Worm (Caenorhabditis elegans) whole organism, L2 larva: ENCODE results near the gene cisd-3.1.

Source experiments
- C34F6.9 ChIP-seq: fragments of 150-350 bp; optimal IDR thresholded peaks from 2 replicates; lab custom pipeline; 2014; ENCODE audit warnings: missing biosample characterization, missing genetic modification characterization
- F13H6.1 ChIP-seq: sonication (generic microtip); optimal IDR thresholded peaks from 2 replicates; lab custom pipeline; 2016; ENCODE audit warnings: missing genetic modification characterization, missing compliant biosample characterization
- Y55F3AM.14 ChIP-seq: fragments of 200-800 bp; sonication (Bioruptor generic); optimal IDR thresholded peaks from 2 replicates; lab custom pipeline; 2018; ENCODE audit warnings: mild to moderate bottlenecking, missing genetic modification characterization, missing compliant biosample characterization
- ZK546.5 ChIP-seq: sonication (generic microtip); optimal IDR thresholded peaks from 2 replicates; lab custom pipeline; 2017; ENCODE audit warnings: missing biosample characterization, missing genetic modification characterization
- alr-1 ChIP-seq: fragments of 150-350 bp; optimal IDR thresholded peaks from 2 replicates; lab custom pipeline; 2014; ENCODE audit warnings: missing biosample characterization, missing genetic modification characterization
- aly-2 ChIP-seq: fragments of 150-350 bp; optimal IDR thresholded peaks from 2 replicates; lab custom pipeline; 2014; ENCODE audit warnings: missing biosample characterization, missing genetic modification characterization
- ceh-16 ChIP-seq: fragments of 150-350 bp; optimal IDR thresholded peaks from 2 replicates; lab custom pipeline; 2014; ENCODE audit warnings: missing biosample characterization, missing genetic modification characterization
- crh-2 ChIP-seq: sonication (generic microtip); optimal IDR thresholded peaks from 2 replicates; lab custom pipeline; 2017; ENCODE audit warnings: missing biosample characterization, missing genetic modification characterization
- dmd-4 ChIP-seq: sonication (generic microtip); optimal IDR thresholded peaks from 2 replicates; lab custom pipeline; 2017; ENCODE audit warnings: missing biosample characterization, missing genetic modification characterization
- elt-1 ChIP-seq: fragments of 150-350 bp; optimal IDR thresholded peaks from 2 replicates; lab custom pipeline; 2014; ENCODE audit warnings: missing biosample characterization, missing genetic modification characterization
- elt-3 ChIP-seq: sonication (generic microtip); optimal IDR thresholded peaks from 2 replicates; lab custom pipeline; 2017; ENCODE audit warnings: missing biosample characterization, missing genetic modification characterization
- fos-1 ChIP-seq: fragments of 150-350 bp; optimal IDR thresholded peaks from 2 replicates; lab custom pipeline; 2014; ENCODE audit warnings: missing biosample characterization, missing genetic modification characterization
- gmeb-1 ChIP-seq: fragments of 150-350 bp; optimal IDR thresholded peaks from 2 replicates; lab custom pipeline; 2014; ENCODE audit warnings: missing biosample characterization, missing genetic modification characterization
- lin-11 ChIP-seq: fragments of 150-350 bp; sonication (generic microtip); optimal IDR thresholded peaks from 2 replicates; lab custom pipeline; 2014; ENCODE audit warnings: missing biosample characterization, missing genetic modification characterization, inconsistent platforms, mixed read lengths
- lin-13 ChIP-seq: fragments of 150-350 bp; optimal IDR thresholded peaks from 2 replicates; lab custom pipeline; 2014; ENCODE audit warnings: missing biosample characterization, missing genetic modification reagents, missing genetic modification characterization
- lin-39 ChIP-seq: fragments of 150-350 bp; optimal IDR thresholded peaks from 2 replicates; lab custom pipeline; 2014; ENCODE audit warnings: missing biosample characterization, missing genetic modification reagents, missing genetic modification characterization
- lsy-2 ChIP-seq, 2 experiments: fragments of 150-350 bp in 1 of 2; sonication (generic microtip) in 1 of 2; optimal IDR thresholded peaks; 2 replicates each; lab custom pipeline; 2014 to 2017; ENCODE audit warnings: missing biosample characterization in 2 of 2, missing genetic modification characterization in 2 of 2
- mab-5 ChIP-seq: fragments of 150-350 bp; optimal IDR thresholded peaks from 2 replicates; lab custom pipeline; 2014; ENCODE audit warnings: missing biosample characterization, missing genetic modification characterization
- mdl-1 ChIP-seq, 2 experiments: fragments of 150-350 bp in 1 of 2; sonication (generic microtip) in 1 of 2; optimal IDR thresholded peaks; 2 replicates each; lab custom pipeline; 2017; ENCODE audit warnings: missing biosample characterization in 2 of 2, missing genetic modification characterization in 2 of 2
- nhr-11 ChIP-seq: fragments of 150-350 bp; optimal IDR thresholded peaks from 2 replicates; lab custom pipeline; 2014; ENCODE audit warnings: missing biosample characterization, missing genetic modification characterization
- nhr-12 ChIP-seq: fragments of 150-350 bp; optimal IDR thresholded peaks from 2 replicates; lab custom pipeline; 2014; ENCODE audit warnings: missing biosample characterization, missing genetic modification characterization
- nhr-129 ChIP-seq: fragments of 150-350 bp; optimal IDR thresholded peaks from 2 replicates; lab custom pipeline; 2014; ENCODE audit warnings: missing biosample characterization, missing genetic modification characterization
- nhr-21 ChIP-seq: fragments of 150-350 bp; optimal IDR thresholded peaks from 2 replicates; lab custom pipeline; 2014; ENCODE audit warnings: missing biosample characterization, missing genetic modification characterization
- nhr-237 ChIP-seq: fragments of 150-350 bp; optimal IDR thresholded peaks from 2 replicates; lab custom pipeline; 2014; ENCODE audit warnings: missing biosample characterization, missing genetic modification characterization
- nhr-25 ChIP-seq: fragments of 150-350 bp; sonication (generic microtip); optimal IDR thresholded peaks from 3 replicates; lab custom pipeline; 2014; ENCODE audit warnings: missing biosample characterization, missing genetic modification characterization
- nhr-6 ChIP-seq: fragments of 150-350 bp; optimal IDR thresholded peaks from 2 replicates; lab custom pipeline; 2014; ENCODE audit warnings: missing biosample characterization, missing genetic modification characterization
- nhr-77 ChIP-seq: fragments of 150-350 bp; optimal IDR thresholded peaks from 2 replicates; lab custom pipeline; 2014; ENCODE audit warnings: missing biosample characterization, missing genetic modification characterization
- peb-1 ChIP-seq: fragments of 150-350 bp; optimal IDR thresholded peaks from 2 replicates; lab custom pipeline; 2014; ENCODE audit warnings: missing biosample characterization, missing genetic modification characterization
- sma-9 ChIP-seq, 2 experiments: fragments of 150-350 bp in 1 of 2; sonication (generic microtip) in 1 of 2; optimal IDR thresholded peaks; 2 replicates each; lab custom pipeline; 2014 to 2016; ENCODE audit warnings: missing genetic modification characterization in 2 of 2, mild to moderate bottlenecking in 1 of 2, missing biosample characterization in 1 of 2, missing compliant biosample characterization in 1 of 2, missing genetic modification reagents in 1 of 2, moderate library complexity in 1 of 2
- unc-55 ChIP-seq: fragments of 150-350 bp; sonication (generic microtip); optimal IDR thresholded peaks from 3 replicates; lab custom pipeline; 2014; ENCODE audit warnings: missing biosample characterization, missing genetic modification reagents, missing genetic modification characterization
- unc-62 ChIP-seq: fragments of 150-350 bp; optimal IDR thresholded peaks from 2 replicates; lab custom pipeline; 2014; ENCODE audit warnings: missing biosample characterization, missing genetic modification reagents, missing genetic modification characterization
- ztf-11 ChIP-seq: sonication (generic microtip); optimal IDR thresholded peaks from 2 replicates; lab custom pipeline; 2017; ENCODE audit warnings: missing biosample characterization, missing genetic modification characterization

cisd-3.1 gene

DNA sequence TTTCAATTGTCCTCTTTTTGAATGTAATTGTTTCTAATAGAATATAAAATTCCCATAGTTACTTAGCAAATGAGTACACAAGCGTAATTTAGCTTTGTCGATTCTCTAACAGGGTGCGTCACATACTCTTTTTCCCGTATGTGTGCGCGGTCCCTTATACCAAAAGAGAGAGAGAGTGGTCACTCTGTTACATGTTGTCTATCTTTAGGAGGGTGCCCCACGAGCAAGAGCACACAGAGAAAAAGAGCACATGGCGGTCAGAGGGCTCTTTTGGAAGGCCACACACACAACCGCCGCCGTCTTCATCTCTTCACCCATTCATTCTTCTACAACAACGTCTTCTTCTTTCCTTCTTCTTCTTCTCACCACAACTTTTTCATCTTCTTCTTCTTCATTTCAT is 28.8 kb upstream of the cisd-3.1 start:
- TF ChIP-seq crh-2 (tag; lab: Kevin White, UChicago) (no peak), mdl-1 (tag; optimal IDR thresholded peaks at IDR 0.05; lab: Kevin White, UChicago) (peak in 1 of 2 experiments; percentile 4), C34F6.9 (peak; percentile 33), nhr-129 (tag; lab: Kevin White, UChicago) (peak; percentile 48), F13H6.1 (tag; lab: Kevin White, UChicago) (peak; percentile 71), lin-11 (tag; lab: Kevin White, UChicago) (no peak), lsy-2 (tag; optimal IDR thresholded peaks at IDR 0.05; lab: Kevin White, UChicago) (peak in 1 of 2 experiments; percentile 18), unc-55 (GFP tag; lab: Kevin White, UChicago) (peak; percentile 31)

DNA sequence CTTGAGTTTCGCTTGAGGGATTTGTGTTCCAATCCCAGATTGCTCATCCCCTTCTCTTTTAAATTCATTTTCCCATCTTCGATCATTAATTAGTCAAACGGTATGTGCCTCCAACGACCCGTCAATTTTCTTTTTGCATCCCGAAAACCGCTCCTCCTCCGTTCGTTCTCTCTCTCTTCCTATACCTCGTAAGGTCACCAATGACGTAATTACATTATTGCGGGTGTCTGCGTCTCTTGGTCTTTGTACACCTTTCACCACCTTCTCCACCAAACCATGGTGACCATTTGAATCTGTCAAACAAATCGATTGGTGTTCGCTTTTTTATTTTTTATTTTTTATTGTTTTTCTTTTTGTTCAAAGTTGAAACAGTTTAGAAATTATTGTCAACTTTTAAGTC is 27.5 kb upstream of the cisd-3.1 start:
- TF ChIP-seq ZK546.5 (no peak), elt-1 (tag; lab: Kevin White, UChicago) (no peak), fos-1 (no peak), crh-2 (tag; lab: Kevin White, UChicago) (no peak)

DNA sequence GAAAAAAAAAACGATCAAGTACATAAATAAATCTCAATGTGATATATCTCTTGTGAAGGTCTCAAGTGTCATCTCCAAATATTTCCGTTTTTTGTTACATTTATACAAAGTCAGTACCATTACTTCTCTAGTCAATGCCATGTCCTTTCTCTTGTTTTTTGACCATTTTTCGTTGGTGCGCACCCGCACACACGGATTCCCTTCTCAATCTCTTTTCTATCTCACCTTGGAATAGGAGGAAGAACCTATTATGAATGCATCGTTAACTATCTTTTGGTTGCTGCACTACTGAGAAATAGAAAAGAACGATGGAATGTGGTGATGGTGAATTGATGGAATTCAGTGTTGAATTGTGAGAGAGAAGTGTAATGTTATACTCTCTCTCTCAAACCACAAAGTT is 24.9 kb upstream of the cisd-3.1 start:
- TF ChIP-seq Y55F3AM.14 (no peak), lin-13 (GFP tag; lab: Kevin White, UChicago) (no peak), nhr-11 (tag; lab: Kevin White, UChicago) (no peak), peb-1 (no peak), nhr-12 (no peak), elt-3 (tag; lab: Kevin White, UChicago) (no peak), unc-62 (GFP tag; lab: Kevin White, UChicago) (no peak), nhr-237 (tag; lab: Kevin White, UChicago) (no peak), lin-11 (tag; lab: Kevin White, UChicago) (no peak), aly-2 (tag; lab: Kevin White, UChicago) (no peak)

DNA sequence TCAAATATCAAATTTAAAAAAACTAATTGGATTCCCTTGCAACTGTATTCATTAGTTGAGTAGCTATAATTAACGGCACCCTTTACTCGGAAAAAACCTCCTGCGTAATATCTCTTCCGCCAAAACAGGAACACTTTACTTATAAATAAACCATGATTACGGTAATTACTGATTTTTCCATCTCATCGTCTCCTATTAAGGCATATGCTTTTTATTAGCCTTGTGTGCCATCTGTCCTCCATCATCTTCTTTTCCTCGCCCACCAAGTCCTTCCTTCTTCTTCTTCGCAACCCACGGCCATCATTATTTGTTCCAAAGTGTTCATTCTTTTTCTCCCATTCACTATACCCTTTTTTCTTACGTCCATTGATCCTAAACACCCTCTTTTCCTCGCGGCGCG is 23.3 kb upstream of the cisd-3.1 start:
- TF ChIP-seq lin-13 (GFP tag; lab: Kevin White, UChicago) (no peak), dmd-4 (tag; lab: Kevin White, UChicago) (no peak), nhr-237 (tag; lab: Kevin White, UChicago) (no peak), nhr-12 (no peak), peb-1 (no peak), elt-1 (tag; lab: Kevin White, UChicago) (no peak), fos-1 (no peak)

DNA sequence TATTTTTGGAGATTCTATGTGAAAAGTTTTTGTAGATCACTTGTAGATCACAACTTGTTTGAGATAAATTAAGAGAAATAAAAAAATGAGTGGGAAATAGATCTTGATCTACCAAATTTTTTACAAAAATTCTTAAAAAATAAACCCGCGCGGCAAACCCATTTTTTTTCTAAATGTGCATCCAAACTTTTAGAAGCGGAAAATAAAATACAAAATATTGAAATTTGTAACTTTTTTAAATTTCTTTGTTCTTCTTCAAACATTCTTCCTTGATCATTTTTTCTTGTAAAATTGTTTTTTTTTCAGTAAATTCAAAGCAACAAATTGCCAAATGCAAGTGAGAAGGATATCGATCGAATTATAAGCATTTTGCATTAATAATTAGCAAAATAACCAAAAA is 22.6 kb upstream of the cisd-3.1 start, which contains the start of gene cdh-4:
TSS of gene cdh-4 (plus strand) at position 301 of the 400 bp plus-strand sequence.
- no peak for TF ChIP-seq nhr-77 (tag; lab: Kevin White, UChicago)
- TF ChIP-seq nhr-12 = no peak
- TF ChIP-seq nhr-21 (tag; lab: Kevin White, UChicago) = no peak
- no peak for TF ChIP-seq mab-5 (tag; lab: Kevin White, UChicago)
- no peak for TF ChIP-seq nhr-25
- no peak for TF ChIP-seq nhr-6
- no peak for TF ChIP-seq ceh-16 (tag; lab: Kevin White, UChicago)
- no peak for TF ChIP-seq nhr-237 (tag; lab: Kevin White, UChicago)
- TF ChIP-seq alr-1 = no peak

DNA sequence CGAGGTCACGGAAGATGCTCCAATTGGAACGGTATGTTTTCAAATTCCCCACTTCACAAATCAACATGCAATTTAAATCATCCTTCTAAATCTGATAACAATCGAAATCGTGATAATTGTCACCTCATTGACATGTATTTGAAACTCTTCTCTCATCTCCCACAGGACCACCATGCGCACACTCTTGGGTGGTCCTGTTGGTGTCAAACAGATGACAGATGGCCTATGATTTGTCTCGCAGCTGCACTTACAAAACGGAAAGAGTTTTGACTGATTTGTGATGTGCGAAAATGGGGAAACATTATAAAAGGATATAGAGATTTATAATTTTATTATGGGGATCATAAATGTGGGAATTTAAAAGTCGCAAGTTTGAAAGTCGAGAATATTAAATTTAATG is 19.3 kb upstream of the cisd-3.1 start:
- TF ChIP-seq ztf-11 (tag; lab: Kevin White, UChicago) (no peak), sma-9 (GFP tag; optimal IDR thresholded peaks at IDR 0.05; lab: Kevin White, UChicago) (no peak), sma-9 (tag; optimal IDR thresholded peaks at IDR 0.05; lab: Kevin White, UChicago) (no peak), gmeb-1 (tag; lab: Kevin White, UChicago) (no peak), lin-39 (tag; lab: Kevin White, UChicago) (no peak), mab-5 (tag; lab: Kevin White, UChicago) (peak; percentile 0)
